Fruit fly (Drosophila melanogaster) whole organism, embryonic: Measurements from ENCODE around the gene CG7557.

Experiments used
- Awh ChIP-seq: fragments of 200-800 bp; sonication (Bioruptor generic); IDR thresholded peaks from 2 replicates; pipeline ENCODE4, ENCODE4 v1.3.6; 2022; ENCODE audit warnings: missing biosample characterization, missing genetic modification characterization
- Bgb ChIP-seq: fragments of 200-800 bp; sonication (Bioruptor generic); IDR thresholded peaks from 2 replicates; pipeline ENCODE4 v1.3.6; 2022; ENCODE audit warnings: missing biosample characterization, missing genetic modification characterization; ENCODE audit not compliant: partially characterized antibody
- CG10654 ChIP-seq: fragments of 200-800 bp; sonication (Bioruptor generic); optimal IDR thresholded peaks from 2 replicates; lab custom pipeline; 2016; ENCODE audit warnings: missing biosample characterization, missing genetic modification characterization
- CG10979 ChIP-seq: fragments of 200-800 bp; sonication (Bioruptor generic); optimal IDR thresholded peaks from 2 replicates; lab custom pipeline; 2018; ENCODE audit warnings: missing biosample characterization, mild to moderate bottlenecking, missing genetic modification characterization, moderate library complexity
- CG11247 ChIP-seq: fragments of 200-800 bp; sonication (Bioruptor generic); IDR thresholded peaks from 2 replicates; pipeline ENCODE4 v1.3.6; 2022; ENCODE audit warnings: missing biosample characterization, missing genetic modification characterization
- CG11723 ChIP-seq: fragments of 200-800 bp; sonication (Bioruptor generic); optimal IDR thresholded peaks from 2 replicates; lab custom pipeline; 2017; ENCODE audit warnings: missing biosample characterization, mild to moderate bottlenecking, missing genetic modification characterization
- CG13424 ChIP-seq: fragments of 200-800 bp; sonication (Bioruptor generic); optimal IDR thresholded peaks from 2 replicates; lab custom pipeline; 2019; ENCODE audit warnings: missing biosample characterization, mild to moderate bottlenecking, missing genetic modification characterization, moderate library complexity
- CG13894 ChIP-seq: fragments of 200-800 bp; sonication (Bioruptor generic); optimal IDR thresholded peaks from 3 replicates; lab custom pipeline; 2018; ENCODE audit warnings: missing biosample characterization, mild to moderate bottlenecking, missing genetic modification characterization, moderate library complexity
- CG14860 ChIP-seq: fragments of 200-800 bp; sonication (Bioruptor generic); IDR thresholded peaks from 3 replicates; pipeline ENCODE4 v1.3.6; 2022; ENCODE audit warnings: missing biosample characterization, missing genetic modification characterization; ENCODE audit not compliant: partially characterized antibody
- CG17612 ChIP-seq: fragments of 200-800 bp; sonication (Bioruptor generic); IDR thresholded peaks from 2 replicates; pipeline ENCODE4 v1.3.6; 2022; ENCODE audit warnings: missing biosample characterization, missing genetic modification characterization
- CG2129 ChIP-seq: fragments of 200-800 bp; sonication (Bioruptor generic); IDR thresholded peaks from 2 replicates; pipeline ENCODE4 v1.3.6; 2022; ENCODE audit warnings: missing biosample characterization, missing genetic modification characterization; ENCODE audit not compliant: partially characterized antibody
- CG2202 ChIP-seq: fragments of 200-800 bp; sonication (Bioruptor generic); optimal IDR thresholded peaks from 2 replicates; lab custom pipeline; 2018; ENCODE audit warnings: missing biosample characterization, mild to moderate bottlenecking, missing genetic modification characterization
- CG31224 ChIP-seq: fragments of 200-800 bp; sonication (Bioruptor generic); IDR thresholded peaks from 2 replicates; pipeline ENCODE4 v1.3.6; 2022; ENCODE audit warnings: missing biosample characterization, missing genetic modification characterization
- CG31441 ChIP-seq: fragments of 200-800 bp; sonication (Bioruptor generic); IDR thresholded peaks from 2 replicates; pipeline ENCODE4 v1.3.6; 2022; ENCODE audit warnings: missing biosample characterization, missing genetic modification characterization
- CG3847 ChIP-seq: fragments of 200-800 bp; sonication (Bioruptor generic); IDR thresholded peaks from 2 replicates; pipeline ENCODE4 v1.3.6; 2022; ENCODE audit warnings: missing biosample characterization, missing genetic modification characterization
- CG4404 ChIP-seq: fragments of 200-800 bp; sonication (Bioruptor generic); IDR thresholded peaks from 2 replicates; pipeline ENCODE4 v1.3.6; 2022; ENCODE audit warnings: missing biosample characterization, missing genetic modification characterization
- CG7271 ChIP-seq: fragments of 200-800 bp; sonication (Bioruptor generic); optimal IDR thresholded peaks from 2 replicates; lab custom pipeline; 2018; ENCODE audit warnings: missing biosample characterization, mild to moderate bottlenecking, missing genetic modification characterization, moderate library complexity
- CG7987 ChIP-seq: fragments of 200-800 bp; sonication (Bioruptor generic); optimal IDR thresholded peaks from 2 replicates; lab custom pipeline; 2018; ENCODE audit warnings: missing biosample characterization, mild to moderate bottlenecking, missing genetic modification characterization, moderate library complexity
- CG8290 ChIP-seq, 3 experiments: fragments of 200-800 bp; sonication (Bioruptor generic); optimal IDR thresholded peaks; 2 replicates each; lab custom pipeline; 2016 to 2019; ENCODE audit warnings: missing biosample characterization in 3 of 3, missing genetic modification characterization in 3 of 3, mild to moderate bottlenecking in 2 of 3, moderate library complexity in 1 of 3
- CG8924 ChIP-seq: fragments of 200-800 bp; optimal IDR thresholded peaks from 3 replicates; lab custom pipeline; 2019; ENCODE audit warnings: missing biosample characterization, mild to moderate bottlenecking, missing genetic modification characterization, moderate library complexity
- CG8944 ChIP-seq: fragments of 200-800 bp; sonication (Bioruptor generic); optimal IDR thresholded peaks from 3 replicates; lab custom pipeline; 2016; ENCODE audit warnings: missing biosample characterization, missing genetic modification characterization
- Gsc ChIP-seq: fragments of 200-800 bp; sonication (Bioruptor generic); IDR thresholded peaks from 2 replicates; pipeline ENCODE4 v1.3.6; 2022; ENCODE audit warnings: missing biosample characterization, missing genetic modification characterization
- Gug ChIP-seq: fragments of 200-800 bp; sonication (Bioruptor generic); IDR thresholded peaks from 4 replicates; pipeline ENCODE4 v1.3.6; 2022; ENCODE audit warnings: missing biosample characterization, missing genetic modification characterization
- Hand ChIP-seq: fragments of 200-800 bp; sonication (Bioruptor generic); optimal IDR thresholded peaks from 2 replicates; lab custom pipeline; 2017; ENCODE audit warnings: mild to moderate bottlenecking, missing biosample characterization, missing genetic modification reagents, missing genetic modification characterization
- HmgZ ChIP-seq: fragments of 200-800 bp; sonication (Bioruptor generic); optimal IDR thresholded peaks from 2 replicates; lab custom pipeline; 2018; ENCODE audit warnings: missing biosample characterization, mild to moderate bottlenecking, missing genetic modification characterization
- Hmx ChIP-seq: fragments of 200-800 bp; sonication (Bioruptor generic); optimal IDR thresholded peaks from 2 replicates; lab custom pipeline; 2016; ENCODE audit warnings: missing biosample characterization, missing genetic modification characterization
- Hr3 ChIP-seq: fragments of 200-800 bp; sonication (Bioruptor generic); optimal IDR thresholded peaks from 3 replicates; lab custom pipeline; 2016; ENCODE audit warnings: missing biosample characterization, missing genetic modification characterization
- Lhr ChIP-seq: fragments of 200-800 bp; sonication (Bioruptor generic); optimal IDR thresholded peaks from 3 replicates; lab custom pipeline; 2017; ENCODE audit warnings: mild to moderate bottlenecking, missing biosample characterization, missing genetic modification reagents, missing genetic modification characterization
- MESR4 ChIP-seq: fragments of 200-800 bp; sonication (Bioruptor generic); optimal IDR thresholded peaks from 2 replicates; lab custom pipeline; 2018; ENCODE audit warnings: missing biosample characterization, mild to moderate bottlenecking, missing genetic modification characterization, moderate library complexity
- Neu2 ChIP-seq: fragments of 200-800 bp; sonication (Bioruptor generic); optimal IDR thresholded peaks from 3 replicates; lab custom pipeline; 2016; ENCODE audit warnings: missing biosample characterization, missing genetic modification characterization, borderline replicate concordance
- Sox100B ChIP-seq: fragments of 200-800 bp; sonication (Bioruptor generic); optimal IDR thresholded peaks from 3 replicates; lab custom pipeline; 2018; ENCODE audit warnings: missing biosample characterization, mild to moderate bottlenecking, missing genetic modification characterization
- Sry-δ ChIP-seq: fragments of 200-800 bp; sonication (Bioruptor generic); optimal IDR thresholded peaks from 2 replicates; lab custom pipeline; 2016; ENCODE audit warnings: missing biosample characterization, missing genetic modification characterization
- az2 ChIP-seq: fragments of 200-800 bp; sonication (Bioruptor generic); optimal IDR thresholded peaks from 3 replicates; lab custom pipeline; 2016; ENCODE audit warnings: missing biosample characterization, missing genetic modification characterization
- bigmax ChIP-seq: fragments of 200-800 bp; sonication (Bioruptor generic); optimal IDR thresholded peaks from 2 replicates; lab custom pipeline; 2018; ENCODE audit warnings: missing biosample characterization, mild to moderate bottlenecking, missing genetic modification characterization
- bsh ChIP-seq, 2 experiments: fragments of 200-800 bp; sonication (Bioruptor generic); optimal IDR thresholded peaks; 2 replicates each; lab custom pipeline; 2017 to 2018; ENCODE audit warnings: mild to moderate bottlenecking in 2 of 2, missing biosample characterization in 2 of 2, missing genetic modification characterization in 2 of 2, moderate library complexity in 1 of 2
- crol ChIP-seq: fragments of 200-800 bp; sonication (Bioruptor generic); IDR thresholded peaks from 2 replicates; pipeline ENCODE4 v1.3.6; 2022; ENCODE audit warnings: missing biosample characterization, missing genetic modification characterization
- disco-r ChIP-seq: fragments of 200-800 bp; sonication (Bioruptor generic); optimal IDR thresholded peaks from 2 replicates; lab custom pipeline; 2016; ENCODE audit warnings: missing biosample characterization, missing genetic modification characterization
- eve ChIP-seq, 2 experiments: fragments of >200 bp; optimal IDR thresholded peaks; 2 replicates each; lab custom pipeline; 2017; ENCODE audit warnings: missing biosample characterization in 2 of 2, missing genetic modification characterization in 2 of 2
- gcm ChIP-seq: fragments of 200-800 bp; sonication (Bioruptor generic); optimal IDR thresholded peaks from 2 replicates; lab custom pipeline; 2019; ENCODE audit warnings: missing biosample characterization, mild to moderate bottlenecking, missing genetic modification characterization, moderate library complexity
- grau ChIP-seq: fragments of 200-800 bp; optimal IDR thresholded peaks from 3 replicates; lab custom pipeline; 2019; ENCODE audit warnings: missing biosample characterization, mild to moderate bottlenecking, missing genetic modification characterization, moderate library complexity
- gsb ChIP-seq: fragments of 200-800 bp; sonication (Bioruptor generic); IDR thresholded peaks from 2 replicates; pipeline ENCODE4 v1.3.6; 2022; ENCODE audit warnings: missing biosample characterization, missing genetic modification characterization
- lbe ChIP-seq: fragments of 200-800 bp; sonication (Bioruptor generic); optimal IDR thresholded peaks from 2 replicates; lab custom pipeline; 2016; ENCODE audit warnings: missing biosample characterization, mild to moderate bottlenecking, missing genetic modification characterization
- odd ChIP-seq: fragments of 200-800 bp; sonication (Bioruptor generic); optimal IDR thresholded peaks from 2 replicates; lab custom pipeline; 2017; ENCODE audit warnings: missing biosample characterization, mild to moderate bottlenecking, missing genetic modification characterization
- sens-2 ChIP-seq: fragments of 200-800 bp; sonication (Bioruptor generic); IDR thresholded peaks from 2 replicates; pipeline ENCODE4 v1.3.6; 2022; ENCODE audit warnings: missing biosample characterization, missing genetic modification characterization
- sna ChIP-seq: fragments of 200-800 bp; sonication (Bioruptor generic); IDR thresholded peaks from 2 replicates; pipeline ENCODE4 v1.3.6; 2022; ENCODE audit warnings: missing biosample characterization, missing genetic modification characterization; ENCODE audit not compliant: partially characterized antibody
- sob ChIP-seq: fragments of 200-800 bp; sonication (Bioruptor generic); IDR thresholded peaks from 2 replicates; pipeline ENCODE4 v1.3.6; 2022; ENCODE audit warnings: missing biosample characterization, missing genetic modification characterization
- trem ChIP-seq: fragments of 200-800 bp; optimal IDR thresholded peaks from 3 replicates; lab custom pipeline; 2019; ENCODE audit warnings: missing biosample characterization, mild to moderate bottlenecking, missing genetic modification characterization, moderate library complexity
- unc-4 ChIP-seq: fragments of 200-800 bp; sonication (Bioruptor generic); IDR thresholded peaks from 2 replicates; pipeline ENCODE4 v1.3.6; 2022; ENCODE audit warnings: missing biosample characterization, missing genetic modification characterization; ENCODE audit not compliant: partially characterized antibody

The CG7557 gene

dm6 chr3L:11487327-11487973 is 42.5 kb downstream of the CG7557 start, which contains the start of gene chrb (continued):
- TF ChIP-seq disco-r (peak; percentile 4), Hand (GFP tag; lab: Kevin White, UChicago) (peak; percentile 53), HmgZ (peak; percentile 46), Gug (GFP tag; lab: Robert Waterston, UW) (peak; percentile 38; the same call in 2 of the 4 replicates), CG2129 (GFP tag; lab: Robert Waterston, UW) (no peak), bigmax (GFP tag; lab: Kevin White, UChicago) (peak; percentile 39), CG17612 (GFP tag; lab: Robert Waterston, UW) (no peak), Awh (peak; percentile 75), CG8944 (GFP tag; lab: Kevin White, UChicago) (peak; percentile 29), CG31441 (GFP tag; lab: Robert Waterston, UW) (peak; percentile 21; the same call in 1 of the 2 replicates), CG14860 (GFP tag; lab: Robert Waterston, UW) (no peak), gsb (no peak), CG13894 (tag; lab: Kevin White, UChicago) (peak; percentile 65), Neu2 (GFP tag; lab: Kevin White, UChicago) (no peak), sob (GFP tag; lab: Robert Waterston, UW) (peak; percentile 42; the same call in 1 of the 2 replicates), CG2202 (peak; percentile 30), CG10979 (tag; lab: Kevin White, UChicago) (peak; percentile 47), Bgb (GFP tag; lab: Robert Waterston, UW) (peak; percentile 74), CG7987 (peak; percentile 72), Hr3 (GFP tag; lab: Kevin White, UChicago) (no peak), Lhr (GFP tag; lab: Kevin White, UChicago) (no peak), MESR4 (GFP tag; lab: Kevin White, UChicago) (peak; percentile 2), Sox100B (GFP tag; lab: Kevin White, UChicago) (no peak), CG13424 (no peak), odd (GFP tag; lab: Kevin White, UChicago) (peak; percentile 61), CG11247 (GFP tag; lab: Robert Waterston, UW) (peak; percentile 39; the same call in 1 of the 2 replicates), az2 (peak; percentile 28), CG3847 (no peak), grau (tag; lab: Kevin White, UChicago) (peak; percentile 50), CG8924 (tag; lab: Kevin White, UChicago) (peak; percentile 71), Sry-δ (GFP tag; lab: Kevin White, UChicago) (peak; percentile 20), Gsc (GFP tag; lab: Robert Waterston, UW) (no peak), sna (GFP tag; lab: Robert Waterston, UW) (peak; percentile 70; the same call in 1 of the 2 replicates), CG10654 (GFP tag; lab: Kevin White, UChicago) (no peak), sens-2 (GFP tag; lab: Robert Waterston, UW) (0 out of 2 replicates have a peak, but pooled peaks have one; percentile 8), trem (peak; percentile 27), CG7271 (tag; lab: Kevin White, UChicago) (no peak), crol (GFP tag; lab: Robert Waterston, UW) (peak; percentile 51; the same call in 1 of the 2 replicates), CG4404 (GFP tag; lab: Robert Waterston, UW) (no peak), bsh (GFP tag; optimal IDR thresholded peaks at IDR 0.05; lab: Kevin White, UChicago) (peak; percentile 52 to 53), eve (GFP tag; optimal IDR thresholded peaks at IDR 0.05; lab: Kevin White, UChicago) (no peak), Hmx (no peak), CG11723 (peak; percentile 46), lbe (GFP tag; lab: Kevin White, UChicago) (no peak), gcm (GFP tag; lab: Kevin White, UChicago) (peak; percentile 41), CG8290 (GFP tag; optimal IDR thresholded peaks at IDR 0.05; lab: Kevin White, UChicago) (peak; percentile 4), CG8290 (tag; optimal IDR thresholded peaks at IDR 0.05; lab: Kevin White, UChicago) (peak in 1 of 2 experiments; percentile 61), unc-4 (GFP tag; lab: Robert Waterston, UW) (peak; percentile 51), CG31224 (GFP tag; lab: Robert Waterston, UW) (no peak)
